Worm (Caenorhabditis elegans) whole organism, L2 larva: ENCODE data around the gene Y47D7A.17.

Experiments
- ama-1 ChIP-seq: fragments of 150-350 bp; optimal IDR thresholded peaks from 2 replicates; lab custom pipeline; 2018; ENCODE audit warnings: inconsistent platforms
- lsy-2 ChIP-seq, 2 experiments: fragments of 150-350 bp in 1 of 2; sonication (generic microtip) in 1 of 2; optimal IDR thresholded peaks; 2 replicates each; lab custom pipeline; 2014 to 2017; ENCODE audit warnings: missing biosample characterization in 2 of 2, missing genetic modification characterization in 2 of 2
- nhr-11 ChIP-seq: fragments of 150-350 bp; optimal IDR thresholded peaks from 2 replicates; lab custom pipeline; 2014; ENCODE audit warnings: missing biosample characterization, missing genetic modification characterization
- unc-39 ChIP-seq: fragments of 150-350 bp; optimal IDR thresholded peaks from 2 replicates; lab custom pipeline; 2014; ENCODE audit warnings: missing biosample characterization, missing genetic modification characterization
- unc-55 ChIP-seq: fragments of 150-350 bp; sonication (generic microtip); optimal IDR thresholded peaks from 3 replicates; lab custom pipeline; 2014; ENCODE audit warnings: missing biosample characterization, missing genetic modification reagents, missing genetic modification characterization
- unc-62 ChIP-seq: fragments of 150-350 bp; optimal IDR thresholded peaks from 2 replicates; lab custom pipeline; 2014; ENCODE audit warnings: missing biosample characterization, missing genetic modification reagents, missing genetic modification characterization

DNA sequence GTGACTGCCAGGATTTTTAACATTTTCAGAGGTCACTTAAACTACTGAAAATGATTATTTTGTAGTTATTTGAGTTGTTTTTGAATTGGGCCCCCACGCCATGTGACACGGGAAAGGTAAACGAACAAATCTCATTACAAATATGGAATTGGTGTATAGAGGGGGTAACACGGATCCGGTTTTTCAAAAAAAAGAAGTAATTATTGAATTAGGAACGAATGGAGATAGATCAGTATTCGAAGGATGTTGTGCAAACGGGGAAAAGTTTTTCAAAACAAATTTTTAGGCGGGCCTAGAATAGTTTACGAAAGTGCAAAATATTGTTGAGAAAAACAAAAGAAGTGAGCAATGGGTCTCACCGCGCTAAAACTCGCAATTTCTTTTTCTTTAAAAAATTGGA, 45.2 kb downstream of the Y47D7A.17 start, which contains the start of gene F32D1.11:
- TF ChIP-seq nhr-11 (tag; lab: Kevin White, UChicago), result no peak
- no peak for TF ChIP-seq lsy-2 (tag; optimal IDR thresholded peaks at IDR 0.05; lab: Kevin White, UChicago)
- no peak for TF ChIP-seq unc-55 (GFP tag; lab: Kevin White, UChicago)
- TF ChIP-seq ama-1 (lab: Kevin White, UChicago), result no peak
- no peak for TF ChIP-seq unc-62 (GFP tag; lab: Kevin White, UChicago)
- no peak for TF ChIP-seq unc-39 (tag; lab: Kevin White, UChicago)
